Worm (Caenorhabditis elegans) whole organism, L4 larva: ENCODE data around the gene T14G12.11.

ENCODE experiments used
- ZK337.2 ChIP-seq: fragments of 200-800 bp; sonication (Bioruptor generic); IDR thresholded peaks from 2 replicates; pipeline ENCODE4 v1.3.6; 2022; ENCODE audit warnings: missing genetic modification reagents, missing genetic modification characterization, missing compliant biosample characterization
- ceh-62 ChIP-seq: sonication (generic microtip); optimal IDR thresholded peaks from 2 replicates; lab custom pipeline; 2017; ENCODE audit warnings: missing biosample characterization, missing genetic modification characterization
- ceh-82 ChIP-seq: sonication (generic microtip); optimal IDR thresholded peaks from 2 replicates; lab custom pipeline; 2017; ENCODE audit warnings: missing biosample characterization, missing genetic modification characterization
- dpl-1 ChIP-seq: fragments of 150-350 bp; optimal IDR thresholded peaks from 2 replicates; lab custom pipeline; 2014; ENCODE audit warnings: missing biosample characterization, missing genetic modification reagents, missing genetic modification characterization
- dve-1 ChIP-seq: sonication (generic microtip); optimal IDR thresholded peaks from 2 replicates; lab custom pipeline; 2017; ENCODE audit warnings: antibody characterized with exemption, mild to moderate bottlenecking, missing genetic modification characterization, missing compliant biosample characterization; ENCODE audit not compliant: insufficient read depth
- egl-27 ChIP-seq: sonication (generic microtip); optimal IDR thresholded peaks from 3 replicates; lab custom pipeline; 2017; ENCODE audit warnings: missing biosample characterization, missing genetic modification reagents, missing genetic modification characterization
- lir-3 ChIP-seq: sonication (generic microtip); optimal IDR thresholded peaks from 2 replicates; lab custom pipeline; 2016; ENCODE audit warnings: mild to moderate bottlenecking, missing genetic modification characterization, missing compliant biosample characterization
- mes-2 ChIP-seq: sonication (generic microtip); optimal IDR thresholded peaks from 2 replicates; lab custom pipeline; 2016; ENCODE audit warnings: missing genotype, mild to moderate bottlenecking, missing genetic modification characterization, missing compliant biosample characterization; ENCODE audit not compliant: poor library complexity, severe bottlenecking
- nhr-42 ChIP-seq: fragments of 200-800 bp; sonication (Bioruptor generic); IDR thresholded peaks from 2 replicates; pipeline ENCODE4 v1.3.6; 2022; ENCODE audit warnings: missing genetic modification characterization, missing compliant biosample characterization
- snpc-4 ChIP-seq: fragments of 150-350 bp; optimal IDR thresholded peaks from 2 replicates; lab custom pipeline; 2014; ENCODE audit warnings: missing biosample characterization, missing genetic modification characterization
- spr-1 ChIP-seq: sonication (generic microtip); optimal IDR thresholded peaks from 2 replicates; lab custom pipeline; 2016; ENCODE audit warnings: mild to moderate bottlenecking, missing genetic modification characterization, missing compliant biosample characterization
- unc-62 ChIP-seq, 3 experiments: fragments of 150-350 bp in 1 of 3; sonication (generic microtip); optimal IDR thresholded peaks in 2 of 3; peaks in 1 of 3; 1 replicate in 1 of 3; 2 replicates in 2 of 3; lab custom pipeline; 2014 to 2017; ENCODE audit warnings: missing biosample characterization in 3 of 3, missing genetic modification characterization in 3 of 3, missing genetic modification reagents in 3 of 3, missing genotype in 1 of 3
- ztf-11 ChIP-seq: fragments of 150-350 bp; optimal IDR thresholded peaks from 2 replicates; lab custom pipeline; 2014; ENCODE audit warnings: missing biosample characterization, missing genetic modification characterization
- ztf-7 ChIP-seq: fragments of 150-350 bp; optimal IDR thresholded peaks from 2 replicates; lab custom pipeline; 2014; ENCODE audit warnings: missing biosample characterization, missing genetic modification characterization

DNA sequence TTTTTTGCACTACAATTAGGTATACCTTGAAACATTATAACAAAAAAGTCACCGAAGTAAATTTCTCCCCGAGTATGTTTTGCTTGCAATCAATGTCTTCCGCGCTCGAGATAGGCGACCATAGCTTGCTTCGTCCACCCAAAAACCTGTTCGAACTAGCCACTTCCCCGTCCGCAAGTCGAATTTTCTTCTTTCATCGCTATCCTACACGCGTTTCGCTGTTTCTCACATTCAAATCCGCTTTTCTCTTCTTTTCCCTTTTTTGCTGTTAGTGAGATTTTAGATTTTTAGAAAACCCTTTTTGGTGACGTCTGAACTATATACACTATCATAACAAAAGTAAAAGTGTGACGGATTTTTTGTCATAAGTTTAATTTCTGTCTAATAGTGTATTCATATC lies 10.9 kb upstream of the T14G12.11 start:
- TF ChIP-seq dpl-1 (GFP tag; lab: Kevin White, UChicago) (no peak), ztf-11 (tag; lab: Kevin White, UChicago) (no peak), egl-27 (tag; lab: Kevin White, UChicago) (no peak), ceh-82 (tag; lab: Kevin White, UChicago) (no peak), dve-1 (no peak), lir-3 (tag; lab: Kevin White, UChicago) (no peak), ztf-7 (tag; lab: Kevin White, UChicago) (no peak), unc-62 (GFP tag; optimal IDR thresholded peaks at IDR 0.05 in 1 of 2; lab: Kevin White, UChicago) (peak in 1 of 2 experiments; percentile 95), unc-62 (tag; optimal IDR thresholded peaks at IDR 0.05; lab: Kevin White, UChicago) (no peak), mes-2 (tag; lab: Kevin White, UChicago) (no peak), ZK337.2 (GFP tag; lab: Robert Waterston, UW) (no peak), snpc-4 (no peak), ceh-62 (tag; lab: Kevin White, UChicago) (no peak), nhr-42 (GFP tag; lab: Robert Waterston, UW) (no peak), spr-1 (no peak)
